Worm (Caenorhabditis elegans): ENCODE measurements around the gene nuc-1.

nuc-1 gene

ce11 chrX:9510448-9510847 is 29.3 kb upstream of the nuc-1 start:
- TF ChIP-seq T22C8.4 (GFP tag; IDR thresholded peaks at IDR 0.05) (no peak), ref-1 (GFP tag; conservative IDR thresholded peaks at IDR 0.05) (no peak), tab-1 (GFP tag; IDR thresholded peaks at IDR 0.05) (no peak), ztf-23 (GFP tag; IDR thresholded peaks at IDR 0.05) (no peak), klf-2 (GFP tag; conservative IDR thresholded peaks at IDR 0.05) (no peak), flt-1 (GFP tag; IDR thresholded peaks at IDR 0.05) (no peak), cog-1 (tag; optimal IDR thresholded peaks at IDR 0.05) (no peak), med-1 (GFP tag; optimal IDR thresholded peaks at IDR 0.05; ENCODE audit: insufficient read depth) (no peak), ztf-29 (GFP tag; IDR thresholded peaks at IDR 0.05) (no peak)

- TF ChIP-seq ref-1 (GFP tag; conservative IDR thresholded peaks at IDR 0.05) = no peak
- TF ChIP-seq cog-1 (tag; optimal IDR thresholded peaks at IDR 0.05) = no peak
- TF ChIP-seq klf-2 (GFP tag; conservative IDR thresholded peaks at IDR 0.05) = no peak
- TF ChIP-seq tab-1 (GFP tag; IDR thresholded peaks at IDR 0.05) = no peak
- TF ChIP-seq ztf-23 (GFP tag; IDR thresholded peaks at IDR 0.05) = no peak
- TF ChIP-seq T22C8.4 (GFP tag; IDR thresholded peaks at IDR 0.05) = no peak
Measured at ce11 chrX:9512457-9512856, 27.2 kb upstream of the nuc-1 start.

- no peak for TF ChIP-seq tab-1 (GFP tag; IDR thresholded peaks at IDR 0.05)
- no peak for TF ChIP-seq flt-1 (GFP tag; IDR thresholded peaks at IDR 0.05)
- TF ChIP-seq klf-2 (GFP tag; conservative IDR thresholded peaks at IDR 0.05) = no peak
- no peak for TF ChIP-seq ref-1 (GFP tag; conservative IDR thresholded peaks at IDR 0.05)
- TF ChIP-seq T22C8.4 (GFP tag; IDR thresholded peaks at IDR 0.05) = no peak
- TF ChIP-seq med-1 (GFP tag; optimal IDR thresholded peaks at IDR 0.05; ENCODE audit: insufficient read depth) = no peak
Measured at ce11 chrX:9517106-9517505, 22.6 kb upstream of the nuc-1 start, which contains the start of gene C07B5.2. TSS of gene C07B5.2 (minus strand) at chrX:9517206.

ce11 chrX:9518719-9519118 is 21.0 kb upstream of the nuc-1 start, which contains the start of gene C07B5.6:
TSS of gene C07B5.6 (plus strand) at chrX:9519019.
- TF ChIP-seq tab-1 (GFP tag; IDR thresholded peaks at IDR 0.05) (no peak), med-1 (GFP tag; optimal IDR thresholded peaks at IDR 0.05; ENCODE audit: insufficient read depth) (no peak), ref-1 (GFP tag; conservative IDR thresholded peaks at IDR 0.05) (no peak), flt-1 (GFP tag; IDR thresholded peaks at IDR 0.05) (no peak), klf-2 (GFP tag; conservative IDR thresholded peaks at IDR 0.05) (no peak), cog-1 (tag; optimal IDR thresholded peaks at IDR 0.05) (no peak), ztf-29 (GFP tag; IDR thresholded peaks at IDR 0.05) (no peak), T22C8.4 (GFP tag; IDR thresholded peaks at IDR 0.05) (no peak), ztf-23 (GFP tag; IDR thresholded peaks at IDR 0.05) (no peak)

ce11 chrX:9523118-9523517 is 16.6 kb upstream of the nuc-1 start, which contains the start of gene C07B5.3:
TSS of gene C07B5.3 (minus strand) at chrX:9523218.
- no peak for TF ChIP-seq flt-1 (GFP tag; IDR thresholded peaks at IDR 0.05)
- TF ChIP-seq T22C8.4 (GFP tag; IDR thresholded peaks at IDR 0.05) = no peak
- no peak for TF ChIP-seq cog-1 (tag; optimal IDR thresholded peaks at IDR 0.05)
- no peak for TF ChIP-seq tab-1 (GFP tag; IDR thresholded peaks at IDR 0.05)
- TF ChIP-seq ref-1 (GFP tag; conservative IDR thresholded peaks at IDR 0.05) = no peak
- TF ChIP-seq ztf-29 (GFP tag; IDR thresholded peaks at IDR 0.05) = no peak
- TF ChIP-seq ztf-23 (GFP tag; IDR thresholded peaks at IDR 0.05) = no peak
- TF ChIP-seq klf-2 (GFP tag; conservative IDR thresholded peaks at IDR 0.05) = no peak
- no peak for TF ChIP-seq med-1 (GFP tag; optimal IDR thresholded peaks at IDR 0.05; ENCODE audit: insufficient read depth)

- TF ChIP-seq ref-1 (GFP tag; conservative IDR thresholded peaks at IDR 0.05) = no peak
- TF ChIP-seq tab-1 (GFP tag; IDR thresholded peaks at IDR 0.05) = no peak
- no peak for TF ChIP-seq ztf-29 (GFP tag; IDR thresholded peaks at IDR 0.05)
- TF ChIP-seq med-1 (GFP tag; optimal IDR thresholded peaks at IDR 0.05; ENCODE audit: insufficient read depth) = no peak
- TF ChIP-seq cog-1 (tag; optimal IDR thresholded peaks at IDR 0.05) = no peak
- no peak for TF ChIP-seq klf-2 (GFP tag; conservative IDR thresholded peaks at IDR 0.05)
- TF ChIP-seq T22C8.4 (GFP tag; IDR thresholded peaks at IDR 0.05) = no peak
- TF ChIP-seq flt-1 (GFP tag; IDR thresholded peaks at IDR 0.05) = no peak
- TF ChIP-seq ztf-23 (GFP tag; IDR thresholded peaks at IDR 0.05) = no peak
Measured at ce11 chrX:9527898-9528297, 11.8 kb upstream of the nuc-1 start.

- TF ChIP-seq cog-1 (tag; optimal IDR thresholded peaks at IDR 0.05) = no peak
- no peak for TF ChIP-seq med-1 (GFP tag; optimal IDR thresholded peaks at IDR 0.05; ENCODE audit: insufficient read depth)
- no peak for TF ChIP-seq klf-2 (GFP tag; conservative IDR thresholded peaks at IDR 0.05)
- TF ChIP-seq ztf-23 (GFP tag; IDR thresholded peaks at IDR 0.05) = no peak
- no peak for TF ChIP-seq ref-1 (GFP tag; conservative IDR thresholded peaks at IDR 0.05)
- no peak for TF ChIP-seq tab-1 (GFP tag; IDR thresholded peaks at IDR 0.05)
- no peak for TF ChIP-seq ztf-29 (GFP tag; IDR thresholded peaks at IDR 0.05)
- no peak for TF ChIP-seq T22C8.4 (GFP tag; IDR thresholded peaks at IDR 0.05)
- no peak for TF ChIP-seq flt-1 (GFP tag; IDR thresholded peaks at IDR 0.05)
Measured at ce11 chrX:9529360-9529759, 10.3 kb upstream of the nuc-1 start, which contains the start of gene C07B5.4. TSS of gene C07B5.4 (plus strand) at chrX:9529660.

- no peak for TF ChIP-seq cog-1 (tag; optimal IDR thresholded peaks at IDR 0.05)
Measured at ce11 chrX:9531640-9532039, 8.1 kb upstream of the nuc-1 start.

ce11 chrX:9536008-9536407 is 3.7 kb upstream of the nuc-1 start:
- TF ChIP-seq T22C8.4 (GFP tag; IDR thresholded peaks at IDR 0.05) (no peak), tab-1 (GFP tag; IDR thresholded peaks at IDR 0.05) (no peak), cog-1 (tag; optimal IDR thresholded peaks at IDR 0.05) (no peak), flt-1 (GFP tag; IDR thresholded peaks at IDR 0.05) (no peak), med-1 (GFP tag; optimal IDR thresholded peaks at IDR 0.05; ENCODE audit: insufficient read depth) (no peak), ref-1 (GFP tag; conservative IDR thresholded peaks at IDR 0.05) (no peak)

ce11 chrX:9536665-9537064 is 3.0 kb upstream of the nuc-1 start, which contains the start of gene C07B5.8:
TSS of gene C07B5.8 (minus strand) at chrX:9536765.
- no peak for TF ChIP-seq ztf-29 (GFP tag; IDR thresholded peaks at IDR 0.05)
- TF ChIP-seq T22C8.4 (GFP tag; IDR thresholded peaks at IDR 0.05) = no peak
- no peak for TF ChIP-seq cog-1 (tag; optimal IDR thresholded peaks at IDR 0.05)
- no peak for TF ChIP-seq ztf-23 (GFP tag; IDR thresholded peaks at IDR 0.05)
- no peak for TF ChIP-seq tab-1 (GFP tag; IDR thresholded peaks at IDR 0.05)
- no peak for TF ChIP-seq klf-2 (GFP tag; conservative IDR thresholded peaks at IDR 0.05)
- TF ChIP-seq med-1 (GFP tag; optimal IDR thresholded peaks at IDR 0.05; ENCODE audit: insufficient read depth) = no peak
- no peak for TF ChIP-seq ref-1 (GFP tag; conservative IDR thresholded peaks at IDR 0.05)
- TF ChIP-seq flt-1 (GFP tag; IDR thresholded peaks at IDR 0.05) = no peak
